Worm (Caenorhabditis elegans) whole organism, L4 larva: ENCODE data around the gene T28D9.16.

ENCODE experiments used
- D1046.2 ChIP-seq: fragments of 200-800 bp; sonication (Bioruptor generic); IDR thresholded peaks from 2 replicates; pipeline ENCODE4 v1.3.6; 2022; ENCODE audit warnings: missing genetic modification characterization, missing compliant biosample characterization
- F44E2.7 ChIP-seq: fragments of 200-800 bp; sonication (Bioruptor generic); IDR thresholded peaks from 2 replicates; pipeline ENCODE4 v2.1.2; 2022; ENCODE audit warnings: missing genetic modification characterization, missing compliant biosample characterization
- F49E8.2 ChIP-seq: sonication (generic microtip); optimal IDR thresholded peaks from 2 replicates; lab custom pipeline; 2016; ENCODE audit warnings: missing compliant biosample characterization, mild to moderate bottlenecking, missing genetic modification characterization, borderline replicate concordance
- T20F7.1 ChIP-seq: fragments of 200-800 bp; sonication (Bioruptor generic); optimal IDR thresholded peaks from 2 replicates; lab custom pipeline; 2018; ENCODE audit warnings: mild to moderate bottlenecking, missing genetic modification characterization, missing compliant biosample characterization
- Y105C5A.15 ChIP-seq: fragments of 200-800 bp; sonication (Bioruptor generic); IDR thresholded peaks from 2 replicates; pipeline ENCODE4 v1.3.6; 2022; ENCODE audit warnings: missing genetic modification characterization, missing compliant biosample characterization
- Y48G9A.11 ChIP-seq: fragments of 200-800 bp; sonication (Bioruptor generic); IDR thresholded peaks from 2 replicates; pipeline ENCODE4 v1.3.6; 2022; ENCODE audit warnings: missing genetic modification reagents, missing genetic modification characterization, missing compliant biosample characterization
- Y5F2A.4 ChIP-seq: fragments of 200-800 bp; sonication (Bioruptor generic); optimal IDR thresholded peaks from 2 replicates; lab custom pipeline; 2018; ENCODE audit warnings: mild to moderate bottlenecking, missing genetic modification characterization, missing compliant biosample characterization
- Y75B8A.6 ChIP-seq: fragments of 200-800 bp; sonication (Bioruptor generic); IDR thresholded peaks from 2 replicates; pipeline ENCODE4 v1.3.6; 2022; ENCODE audit warnings: missing genetic modification reagents, missing genetic modification characterization, missing compliant biosample characterization
- ZK337.2 ChIP-seq: fragments of 200-800 bp; sonication (Bioruptor generic); IDR thresholded peaks from 2 replicates; pipeline ENCODE4 v1.3.6; 2022; ENCODE audit warnings: missing genetic modification reagents, missing genetic modification characterization, missing compliant biosample characterization
- aha-1 ChIP-seq: fragments of 150-350 bp; peaks from one replicate; lab custom pipeline; 2014; ENCODE audit warnings: missing biosample characterization, missing genetic modification characterization
- arid-1 ChIP-seq: fragments of 200-800 bp; sonication (Bioruptor generic); conservative IDR thresholded peaks from 2 replicates; pipeline ENCODE4 v1.3.6; 2022; ENCODE audit warnings: missing genetic modification reagents, missing genetic modification characterization, missing compliant biosample characterization
- ceh-20 ChIP-seq: fragments of 200-800 bp; sonication (Bioruptor generic); IDR thresholded peaks from 2 replicates; pipeline ENCODE4 v1.3.6; 2022; ENCODE audit warnings: missing genetic modification reagents, missing genetic modification characterization, missing compliant biosample characterization
- ceh-44 ChIP-seq: fragments of 200-800 bp; sonication (Bioruptor generic); IDR thresholded peaks from 2 replicates; pipeline ENCODE4 v1.3.6; 2022; ENCODE audit warnings: missing genetic modification reagents, missing genetic modification characterization, missing compliant biosample characterization
- ceh-82 ChIP-seq: sonication (generic microtip); optimal IDR thresholded peaks from 2 replicates; lab custom pipeline; 2017; ENCODE audit warnings: missing biosample characterization, missing genetic modification characterization
- daf-12 ChIP-seq: fragments of 150-350 bp; optimal IDR thresholded peaks from 2 replicates; lab custom pipeline; 2014; ENCODE audit warnings: missing biosample characterization, missing genetic modification reagents, missing genetic modification characterization
- daf-16 ChIP-seq, 3 experiments: sonication (generic microtip); optimal IDR thresholded peaks; 2 replicates each; lab custom pipeline; 2016 to 2017; ENCODE audit warnings: missing genetic modification characterization in 3 of 3, missing genetic modification reagents in 3 of 3, mild to moderate bottlenecking in 2 of 3, missing compliant biosample characterization in 2 of 3, missing biosample characterization in 1 of 3, moderate library complexity in 1 of 3
- daf-19 ChIP-seq: fragments of 200-800 bp; sonication (Bioruptor generic); conservative IDR thresholded peaks from 2 replicates; pipeline ENCODE4 v1.3.6; 2022; ENCODE audit warnings: missing genetic modification characterization, missing compliant biosample characterization
- daf-8 ChIP-seq: fragments of 200-800 bp; sonication (Bioruptor generic); IDR thresholded peaks from 2 replicates; pipeline ENCODE4 v1.3.6; 2022; ENCODE audit warnings: missing genetic modification characterization, missing compliant biosample characterization
- dmd-9 ChIP-seq: fragments of 200-800 bp; sonication (Bioruptor generic); IDR thresholded peaks from 2 replicates; pipeline ENCODE4 v1.3.6; 2022; ENCODE audit warnings: missing genetic modification reagents, missing genetic modification characterization, missing compliant biosample characterization
- dpl-1 ChIP-seq: fragments of 150-350 bp; optimal IDR thresholded peaks from 2 replicates; lab custom pipeline; 2014; ENCODE audit warnings: missing biosample characterization, missing genetic modification reagents, missing genetic modification characterization
- duxl-1 ChIP-seq: sonication (generic microtip); optimal IDR thresholded peaks from 2 replicates; lab custom pipeline; 2016; ENCODE audit warnings: mild to moderate bottlenecking, missing genetic modification characterization, moderate library complexity, missing compliant biosample characterization; ENCODE audit not compliant: poor library complexity
- egl-27 ChIP-seq: sonication (generic microtip); optimal IDR thresholded peaks from 3 replicates; lab custom pipeline; 2017; ENCODE audit warnings: missing biosample characterization, missing genetic modification reagents, missing genetic modification characterization
- hmg-1.1 ChIP-seq: fragments of 200-800 bp; sonication (Bioruptor generic); IDR thresholded peaks from 2 replicates; pipeline ENCODE4 v1.3.6; 2022; ENCODE audit warnings: missing genetic modification reagents, missing genetic modification characterization, missing compliant biosample characterization
- lim-7 ChIP-seq: fragments of 200-800 bp; sonication (Bioruptor generic); IDR thresholded peaks from 2 replicates; pipeline ENCODE4 v1.3.6; 2022; ENCODE audit warnings: missing genetic modification characterization, missing compliant biosample characterization
- lin-13 ChIP-seq: fragments of 150-350 bp; optimal IDR thresholded peaks from 2 replicates; lab custom pipeline; 2014; ENCODE audit warnings: missing biosample characterization, missing genetic modification reagents, missing genetic modification characterization
- lin-15B ChIP-seq: fragments of 150-350 bp; sonication (generic microtip); optimal IDR thresholded peaks from 3 replicates; lab custom pipeline; 2014; ENCODE audit warnings: missing biosample characterization, missing genetic modification characterization
- lin-38 ChIP-seq: fragments of 200-800 bp; sonication (Bioruptor generic); IDR thresholded peaks from 2 replicates; pipeline ENCODE4 v1.3.6; 2022; ENCODE audit warnings: missing genetic modification reagents, missing genetic modification characterization, missing compliant biosample characterization
- lir-3 ChIP-seq: sonication (generic microtip); optimal IDR thresholded peaks from 2 replicates; lab custom pipeline; 2016; ENCODE audit warnings: mild to moderate bottlenecking, missing genetic modification characterization, missing compliant biosample characterization
- madf-5 ChIP-seq, 2 experiments: fragments of 200-800 bp; sonication (Bioruptor generic); IDR thresholded peaks; 2 replicates each; pipeline ENCODE4 v1.3.6; 2022; ENCODE audit warnings: missing compliant biosample characterization in 2 of 2, missing genetic modification characterization in 2 of 2
- mdl-1 ChIP-seq, 2 experiments: fragments of 150-350 bp in 1 of 2; sonication (generic microtip) in 1 of 2; optimal IDR thresholded peaks; 2 replicates each; lab custom pipeline; 2014 to 2017; ENCODE audit warnings: missing biosample characterization in 2 of 2, missing genetic modification characterization in 2 of 2
- mdt-29 ChIP-seq: fragments of 200-800 bp; sonication (Bioruptor generic); IDR thresholded peaks from 2 replicates; pipeline ENCODE4 v1.3.6; 2022; ENCODE audit warnings: missing genetic modification reagents, missing genetic modification characterization, missing compliant biosample characterization
- mxl-3 ChIP-seq: fragments of 200-800 bp; sonication (Bioruptor generic); optimal IDR thresholded peaks from 2 replicates; lab custom pipeline; 2018; ENCODE audit warnings: mild to moderate bottlenecking, missing genetic modification characterization, missing compliant biosample characterization
- nhr-10 ChIP-seq: fragments of 150-350 bp; optimal IDR thresholded peaks from 2 replicates; lab custom pipeline; 2014; ENCODE audit warnings: missing biosample characterization, missing genetic modification characterization
- nhr-237 ChIP-seq: sonication (generic microtip); optimal IDR thresholded peaks from 2 replicates; lab custom pipeline; 2017; ENCODE audit warnings: missing biosample characterization, missing genetic modification characterization
- nhr-48 ChIP-seq: sonication (generic microtip); optimal IDR thresholded peaks from 2 replicates; lab custom pipeline; 2016; ENCODE audit warnings: mild to moderate bottlenecking, missing genetic modification characterization, missing compliant biosample characterization
- pha-4 ChIP-seq, 2 experiments: fragments of 150-350 bp in 1 of 2; fragments of 200-800 bp in 1 of 2; sonication (Bioruptor generic) in 1 of 2; IDR thresholded peaks in 1 of 2; optimal IDR thresholded peaks in 1 of 2; 2 replicates each; pipeline versions ENCODE4 v1.3.6 to Lab custom; 2014 to 2022; ENCODE audit warnings: missing genetic modification characterization in 2 of 2, missing genetic modification reagents in 2 of 2, missing biosample characterization in 1 of 2, missing compliant biosample characterization in 1 of 2
- php-3 ChIP-seq: fragments of 200-800 bp; sonication (Bioruptor generic); IDR thresholded peaks from 2 replicates; pipeline ENCODE4 v1.3.6; 2022; ENCODE audit warnings: missing genetic modification reagents, missing genetic modification characterization, missing compliant biosample characterization
- skn-1 ChIP-seq: fragments of 150-350 bp; optimal IDR thresholded peaks from 2 replicates; lab custom pipeline; 2014; ENCODE audit warnings: missing biosample characterization, missing genetic modification characterization
- snpc-1.2 ChIP-seq: fragments of 200-800 bp; sonication (Bioruptor generic); IDR thresholded peaks from 2 replicates; pipeline ENCODE4 v1.3.6; 2022; ENCODE audit warnings: missing genetic modification reagents, missing genetic modification characterization, missing compliant biosample characterization
- spr-1 ChIP-seq: sonication (generic microtip); optimal IDR thresholded peaks from 2 replicates; lab custom pipeline; 2016; ENCODE audit warnings: mild to moderate bottlenecking, missing genetic modification characterization, missing compliant biosample characterization
- spr-3 ChIP-seq: fragments of 200-800 bp; sonication (Bioruptor generic); optimal IDR thresholded peaks from 2 replicates; lab custom pipeline; 2018; ENCODE audit warnings: mild to moderate bottlenecking, missing genetic modification characterization, missing compliant biosample characterization
- tra-1 ChIP-seq: fragments of 200-800 bp; sonication (Bioruptor generic); IDR thresholded peaks from 2 replicates; pipeline ENCODE4 v1.3.6; 2022; ENCODE audit warnings: missing genetic modification reagents, missing genetic modification characterization, missing compliant biosample characterization
- unc-130 ChIP-seq: sonication (generic microtip); optimal IDR thresholded peaks from 2 replicates; lab custom pipeline; 2016; ENCODE audit warnings: missing genetic modification reagents, missing genetic modification characterization, missing compliant biosample characterization
- unc-39 ChIP-seq: sonication (generic microtip); optimal IDR thresholded peaks from 2 replicates; lab custom pipeline; 2017; ENCODE audit warnings: missing biosample characterization, missing genetic modification characterization
- zfp-2 ChIP-seq: sonication (generic microtip); optimal IDR thresholded peaks from 2 replicates; lab custom pipeline; 2016; ENCODE audit warnings: mild to moderate bottlenecking, missing genetic modification characterization, missing compliant biosample characterization
- zfp-3 ChIP-seq: fragments of 200-800 bp; sonication (Bioruptor generic); conservative IDR thresholded peaks from 2 replicates; pipeline ENCODE4 v1.3.6; 2022; ENCODE audit warnings: missing genetic modification reagents, missing genetic modification characterization, missing compliant biosample characterization
- zip-2 ChIP-seq: fragments of 150-350 bp; optimal IDR thresholded peaks from 2 replicates; lab custom pipeline; 2014; ENCODE audit warnings: missing biosample characterization, missing genetic modification characterization
- ztf-7 ChIP-seq: fragments of 150-350 bp; optimal IDR thresholded peaks from 2 replicates; lab custom pipeline; 2014; ENCODE audit warnings: missing biosample characterization, missing genetic modification characterization

The T28D9.16 gene

DNA sequence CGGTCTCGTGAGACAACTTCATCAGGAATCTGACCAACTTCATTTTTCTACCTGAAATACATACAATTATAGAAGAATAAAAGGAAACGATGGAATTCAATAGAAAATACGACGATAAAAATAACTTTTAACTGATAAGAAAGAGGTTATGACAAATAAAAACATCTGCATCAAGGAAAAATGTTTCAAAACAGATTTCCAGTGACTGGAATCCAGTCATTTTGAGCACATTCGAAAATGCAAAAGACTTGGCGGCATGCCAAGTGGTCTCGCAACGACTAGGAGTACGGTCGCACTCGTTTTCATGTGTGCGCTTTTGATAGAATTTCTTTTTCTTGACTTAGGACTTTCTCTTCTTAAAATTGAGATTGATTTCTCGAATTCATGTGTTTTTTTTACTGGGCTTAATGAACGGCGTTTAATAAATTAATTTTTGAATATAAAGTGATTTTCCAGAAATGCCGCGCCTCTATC, 14.3 kb downstream of the T28D9.16 start, which contains the start of the genes snr-3 and rsp-5 (continued):
- TF ChIP-seq zfp-2 (tag; lab: Kevin White, UChicago) (peak; percentile 29), ceh-20 (GFP tag; lab: Robert Waterston, UW) (no peak), daf-12 (no peak), nhr-48 (tag; lab: Kevin White, UChicago) (no peak), nhr-237 (tag; lab: Kevin White, UChicago) (no peak), daf-16 (GFP tag; optimal IDR thresholded peaks at IDR 0.05; lab: Kevin White, UChicago) (no peak), daf-16 (tag; optimal IDR thresholded peaks at IDR 0.05; lab: Kevin White, UChicago) (peak; percentile 40), dmd-9 (GFP tag; lab: Robert Waterston, UW) (no peak), dpl-1 (GFP tag; lab: Kevin White, UChicago) (peak; percentile 81), ceh-82 (tag; lab: Kevin White, UChicago) (no peak), lin-15B (tag; lab: Kevin White, UChicago) (no peak), mxl-3 (GFP tag; lab: Kevin White, UChicago) (no peak), D1046.2 (peak; percentile 98), lim-7 (GFP tag; lab: Robert Waterston, UW) (no peak), mdt-29 (GFP tag; lab: Robert Waterston, UW) (no peak)

ce11 chrII:6491187-6491586, 15.7 kb downstream of the T28D9.16 start:
- TF ChIP-seq mdl-1 (tag; optimal IDR thresholded peaks at IDR 0.05; lab: Kevin White, UChicago) (no peak), unc-130 (GFP tag; lab: Kevin White, UChicago) (peak; percentile 80), dpl-1 (GFP tag; lab: Kevin White, UChicago) (no peak), php-3 (GFP tag; lab: Robert Waterston, UW) (no peak), zip-2 (no peak), pha-4 (GFP tag; IDR thresholded peaks at IDR 0.05; lab: Robert Waterston, UW) (peak; percentile 60; the same call in 1 of the 2 replicates), pha-4 (tag; optimal IDR thresholded peaks at IDR 0.05; lab: Kevin White, UChicago) (no peak), lin-38 (GFP tag; lab: Robert Waterston, UW) (peak; percentile 72), duxl-1 (tag; lab: Kevin White, UChicago) (no peak), F49E8.2 (peak; percentile 81), lim-7 (GFP tag; lab: Robert Waterston, UW) (peak; percentile 48; the same call in 1 of the 2 replicates), spr-3 (no peak), Y105C5A.15 (GFP tag; lab: Robert Waterston, UW) (no peak), ceh-44 (GFP tag; lab: Robert Waterston, UW) (no peak), nhr-237 (tag; lab: Kevin White, UChicago) (no peak), egl-27 (no peak), lin-13 (GFP tag; lab: Kevin White, UChicago) (no peak), unc-39 (tag; lab: Kevin White, UChicago) (no peak), daf-8 (GFP tag; lab: Robert Waterston, UW) (no peak), ZK337.2 (GFP tag; lab: Robert Waterston, UW) (no peak), tra-1 (GFP tag; lab: Robert Waterston, UW) (0 out of 2 replicates have a peak, but pooled peaks have one; percentile 11), daf-19 (GFP tag; lab: Robert Waterston, UW) (no peak), T20F7.1 (no peak), zfp-2 (tag; lab: Kevin White, UChicago) (no peak), Y48G9A.11 (GFP tag; lab: Robert Waterston, UW) (peak; percentile 56; the same call in 1 of the 2 replicates), hmg-1.1 (GFP tag; lab: Robert Waterston, UW) (no peak), Y5F2A.4 (GFP tag; lab: Kevin White, UChicago) (peak; percentile 8), nhr-10 (tag; lab: Kevin White, UChicago) (no peak), zfp-3 (GFP tag; lab: Robert Waterston, UW) (no peak), F44E2.7 (GFP tag; lab: Robert Waterston, UW) (no peak), skn-1 (tag; lab: Kevin White, UChicago) (no peak), lir-3 (no peak), ztf-7 (tag; lab: Kevin White, UChicago) (no peak), aha-1 (tag; lab: Kevin White, UChicago) (no peak), madf-5 (GFP tag; IDR thresholded peaks at IDR 0.05; lab: Robert Waterston, UW) (0 out of 4 replicates have a peak, but pooled peaks of 1 of the 2 experiments have one; percentile 19), snpc-1.2 (GFP tag; lab: Robert Waterston, UW) (peak; percentile 63), spr-1 (tag; lab: Kevin White, UChicago) (no peak), arid-1 (GFP tag; lab: Robert Waterston, UW) (peak; percentile 68; the same call in 1 of the 2 replicates), lin-15B (tag; lab: Kevin White, UChicago) (no peak), Y75B8A.6 (GFP tag; lab: Robert Waterston, UW) (no peak)
